Fruit fly (Drosophila melanogaster): Measurements from ENCODE around the gene CG31415.

CG31415 gene

dm6 chr3R:9771519-9771972 lies 28.2 kb downstream of the CG31415 start, which contains the start of gene CG9471 (continued):
- TF ChIP-seq zfh1 (GFP tag; IDR thresholded peaks at IDR 0.05) = peak; percentile 90
- TF ChIP-seq ab (GFP tag; optimal IDR thresholded peaks at IDR 0.05) = peak; percentile 43
- TF ChIP-seq CG17186 (GFP tag; optimal IDR thresholded peaks at IDR 0.05) = peak; percentile 16
- TF ChIP-seq CG6272 (GFP tag; IDR thresholded peaks at IDR 0.05) = peak; percentile 87
- TF ChIP-seq gfzf (GFP tag; optimal IDR thresholded peaks at IDR 0.05) = no peak
- TF ChIP-seq kay (GFP tag; optimal IDR thresholded peaks at IDR 0.05) = peak; percentile 80
- TF ChIP-seq insv (GFP tag; optimal IDR thresholded peaks at IDR 0.05) = peak in 1 of 2 experiments; percentile 55
- peak; percentile 84 for TF ChIP-seq schlank (tag; optimal IDR thresholded peaks at IDR 0.05)
- peak; percentile 88 for TF ChIP-seq CG12071 (GFP tag; optimal IDR thresholded peaks at IDR 0.05)
- peak; percentile 89 for TF ChIP-seq Antp (GFP tag; optimal IDR thresholded peaks at IDR 0.05)
- peak; percentile 84 for TF ChIP-seq CG1603 (tag; optimal IDR thresholded peaks at IDR 0.05)
- peak; percentile 92 for TF ChIP-seq Hmr (GFP tag; optimal IDR thresholded peaks at IDR 0.05)
- TF ChIP-seq CG4617 (GFP tag; optimal IDR thresholded peaks at IDR 0.05; ENCODE audit: borderline replicate concordance) = peak; percentile 81
- 0 out of 3 replicates have a peak, but pooled peaks have one; percentile 52 for TF ChIP-seq CG2199 (GFP tag; IDR thresholded peaks at IDR 0.05)
- peak; percentile 76 for TF ChIP-seq NC2α (GFP tag; optimal IDR thresholded peaks at IDR 0.05)
- peak; percentile 80 for TF ChIP-seq CG1529 (GFP tag; optimal IDR thresholded peaks at IDR 0.05)
- peak; percentile 70 for TF ChIP-seq CG5180 (GFP tag; optimal IDR thresholded peaks at IDR 0.05)
- peak; percentile 83 for TF ChIP-seq CG31224 (GFP tag; IDR thresholded peaks at IDR 0.05)
- TF ChIP-seq CG14965 (GFP tag; optimal IDR thresholded peaks at IDR 0.05; ENCODE audit: borderline replicate concordance) = no peak
- TF ChIP-seq chn (GFP tag; optimal IDR thresholded peaks at IDR 0.05) = peak; percentile 90
- TF ChIP-seq so (GFP tag; IDR thresholded peaks at IDR 0.05) = peak; percentile 84
- TF ChIP-seq unc-4 (GFP tag; IDR thresholded peaks at IDR 0.05; ENCODE audit: partially characterized antibody) = no peak
- TF ChIP-seq CG6175 (GFP tag; IDR thresholded peaks at IDR 0.05) = peak; percentile 67; the same call in 1 of the 3 replicates
- TF ChIP-seq Hr39 (optimal IDR thresholded peaks at IDR 0.05) = no peak
- TF ChIP-seq Hmx (GFP tag; optimal IDR thresholded peaks at IDR 0.05) = peak; percentile 88
- TF ChIP-seq CG42726 (GFP tag; IDR thresholded peaks at IDR 0.05; ENCODE audit: partially characterized antibody) = no peak
- TF ChIP-seq Usf (GFP tag; optimal IDR thresholded peaks at IDR 0.05) = peak; percentile 73
- TF ChIP-seq pan (optimal IDR thresholded peaks at IDR 0.05) = no peak
- peak in 1 of 2 experiments; percentile 95 for TF ChIP-seq pan (GFP tag; optimal IDR thresholded peaks at IDR 0.05 in 1 of 2, IDR thresholded peaks at IDR 0.05 in 1 of 2)
- TF ChIP-seq scrt (GFP tag; optimal IDR thresholded peaks at IDR 0.05) = peak; percentile 80
- TF ChIP-seq Hr3 (GFP tag; optimal IDR thresholded peaks at IDR 0.05) = peak; percentile 91
- peak; percentile 86 for TF ChIP-seq CG14710 (tag; optimal IDR thresholded peaks at IDR 0.05)
- TF ChIP-seq hkb (optimal IDR thresholded peaks at IDR 0.05) = no peak
- peak; percentile 95 for TF ChIP-seq hkb (GFP tag; IDR thresholded peaks at IDR 0.05)
- peak; percentile 83 for TF ChIP-seq Atf3 (GFP tag; optimal IDR thresholded peaks at IDR 0.05)
- TF ChIP-seq exex (tag; optimal IDR thresholded peaks at IDR 0.05) = peak; percentile 92
- peak; percentile 88 to 92 for TF ChIP-seq Pdp1 (GFP tag; optimal IDR thresholded peaks at IDR 0.05)
- peak; percentile 68; the same call in 1 of the 2 replicates for TF ChIP-seq dimm (GFP tag; IDR thresholded peaks at IDR 0.05)
- peak; percentile 48; the same call in 1 of the 3 replicates for TF ChIP-seq Optix (GFP tag; IDR thresholded peaks at IDR 0.05)
- peak; percentile 73 to 93 for TF ChIP-seq bsh (GFP tag; optimal IDR thresholded peaks at IDR 0.05)
- TF ChIP-seq lov (optimal IDR thresholded peaks at IDR 0.05) = no peak
- TF ChIP-seq lov (GFP tag; IDR thresholded peaks at IDR 0.05) = peak; percentile 87
- TF ChIP-seq rib (GFP tag; IDR thresholded peaks at IDR 0.05) = peak; percentile 81
- peak; percentile 47 for TF ChIP-seq HmgD (GFP tag; optimal IDR thresholded peaks at IDR 0.05)
- peak; percentile 95 for TF ChIP-seq CG15269 (tag; optimal IDR thresholded peaks at IDR 0.05)
- peak in 1 of 3 experiments; percentile 71 for TF ChIP-seq Stat92E (GFP tag; optimal IDR thresholded peaks at IDR 0.05)
- peak; percentile 89 for TF ChIP-seq phol (tag; optimal IDR thresholded peaks at IDR 0.05)
- peak; percentile 85 to 89 for TF ChIP-seq chif (GFP tag; optimal IDR thresholded peaks at IDR 0.05)
- TF ChIP-seq CG1024 (GFP tag; IDR thresholded peaks at IDR 0.05) = peak; percentile 56; the same call in 1 of the 2 replicates
- TF ChIP-seq CG14860 (GFP tag; IDR thresholded peaks at IDR 0.05; ENCODE audit: partially characterized antibody) = no peak
